Fruit fly (Drosophila melanogaster) whole organism, embryonic: ENCODE measurements around the gene CG14715.

Source experiments
- B-H2 ChIP-seq: fragments of 200-800 bp; sonication (Bioruptor generic); optimal IDR thresholded peaks from 2 replicates; lab custom pipeline; 2018; ENCODE audit warnings: missing biosample characterization, mild to moderate bottlenecking, missing genetic modification characterization
- Bgb ChIP-seq: fragments of 200-800 bp; sonication (Bioruptor generic); IDR thresholded peaks from 2 replicates; pipeline ENCODE4 v1.3.6; 2022; ENCODE audit warnings: missing biosample characterization, missing genetic modification characterization; ENCODE audit not compliant: partially characterized antibody
- CG10543 ChIP-seq: fragments of 200-800 bp; sonication (Bioruptor generic); optimal IDR thresholded peaks from 3 replicates; lab custom pipeline; 2017; ENCODE audit warnings: missing biosample characterization, mild to moderate bottlenecking, missing genetic modification characterization, moderate library complexity
- CG10565 ChIP-seq: fragments of 200-800 bp; sonication (Bioruptor generic); optimal IDR thresholded peaks from 3 replicates; lab custom pipeline; 2016; ENCODE audit warnings: missing biosample characterization, mild to moderate bottlenecking, missing genetic modification characterization
- CG11695 ChIP-seq: fragments of 200-800 bp; sonication (Bioruptor generic); IDR thresholded peaks from 3 replicates; pipeline ENCODE4 v1.3.6; 2022; ENCODE audit warnings: missing biosample characterization, missing genetic modification characterization
- CG12219 ChIP-seq: fragments of 200-800 bp; sonication (Bioruptor generic); optimal IDR thresholded peaks from 3 replicates; lab custom pipeline; 2018; ENCODE audit warnings: missing biosample characterization, mild to moderate bottlenecking, missing genetic modification characterization
- CG13775 ChIP-seq: fragments of 200-800 bp; sonication (Bioruptor generic); optimal IDR thresholded peaks from 3 replicates; lab custom pipeline; 2017; ENCODE audit warnings: missing biosample characterization, mild to moderate bottlenecking, missing genetic modification characterization
- CG14441 ChIP-seq: fragments of 200-800 bp; sonication (Bioruptor generic); IDR thresholded peaks from 2 replicates; pipeline ENCODE4 v1.3.6; 2022; ENCODE audit warnings: missing biosample characterization, missing genetic modification characterization
- CG15696 ChIP-seq: fragments of 200-800 bp; sonication (Bioruptor generic); optimal IDR thresholded peaks from 2 replicates; lab custom pipeline; 2019; ENCODE audit warnings: missing biosample characterization, mild to moderate bottlenecking, missing genetic modification characterization, moderate library complexity
- CG1602 ChIP-seq: fragments of 200-800 bp; sonication (Bioruptor generic); optimal IDR thresholded peaks from 3 replicates; lab custom pipeline; 2016; ENCODE audit warnings: missing biosample characterization, missing genetic modification characterization
- CG1647 ChIP-seq: fragments of 200-800 bp; sonication (Bioruptor generic); optimal IDR thresholded peaks from 3 replicates; lab custom pipeline; 2016; ENCODE audit warnings: missing biosample characterization, missing genetic modification characterization
- CG16813 ChIP-seq: fragments of 200-800 bp; sonication (Bioruptor generic); IDR thresholded peaks from 3 replicates; pipeline ENCODE4 v1.3.6; 2022; ENCODE audit warnings: missing biosample characterization, missing genetic modification characterization; ENCODE audit not compliant: partially characterized antibody
- CG17568 ChIP-seq: fragments of 200-800 bp; sonication (Bioruptor generic); optimal IDR thresholded peaks from 2 replicates; lab custom pipeline; 2018; ENCODE audit warnings: missing biosample characterization, mild to moderate bottlenecking, missing genetic modification characterization, moderate library complexity
- CG2202 ChIP-seq: fragments of 200-800 bp; sonication (Bioruptor generic); optimal IDR thresholded peaks from 2 replicates; lab custom pipeline; 2018; ENCODE audit warnings: missing biosample characterization, mild to moderate bottlenecking, missing genetic modification characterization
- CG4328 ChIP-seq: fragments of 200-800 bp; sonication (Bioruptor generic); optimal IDR thresholded peaks from 3 replicates; lab custom pipeline; 2017; ENCODE audit warnings: missing biosample characterization, missing genetic modification reagents, missing genetic modification characterization
- CG5245 ChIP-seq: fragments of 200-800 bp; sonication (Bioruptor generic); optimal IDR thresholded peaks from 3 replicates; lab custom pipeline; 2016; ENCODE audit warnings: missing biosample characterization, missing genetic modification characterization
- CG6272 ChIP-seq: fragments of 200-800 bp; sonication (Bioruptor generic); IDR thresholded peaks from 2 replicates; pipeline ENCODE4 v1.3.6; 2022; ENCODE audit warnings: missing biosample characterization, missing genetic modification characterization
- CG8281 ChIP-seq: fragments of 200-800 bp; sonication (Bioruptor generic); optimal IDR thresholded peaks from 2 replicates; lab custom pipeline; 2018; ENCODE audit warnings: missing biosample characterization, mild to moderate bottlenecking, missing genetic modification characterization, moderate library complexity
- CG8478 ChIP-seq: fragments of >200 bp; optimal IDR thresholded peaks from 2 replicates; lab custom pipeline; 2018
- Dref ChIP-seq: fragments of 200-800 bp; sonication (Bioruptor generic); IDR thresholded peaks from 2 replicates; pipeline ENCODE4 v1.3.6; 2022; ENCODE audit warnings: missing biosample characterization, missing genetic modification characterization
- H2.0 ChIP-seq: fragments of 200-800 bp; sonication (Bioruptor generic); IDR thresholded peaks from 2 replicates; pipeline ENCODE4 v1.3.6; 2022; ENCODE audit warnings: missing biosample characterization, missing genetic modification characterization
- Hr39 ChIP-seq: fragments of >200 bp; optimal IDR thresholded peaks from 2 replicates; lab custom pipeline; 2017
- Hr51 ChIP-seq, 2 experiments: fragments of 200-800 bp; sonication (Bioruptor generic); optimal IDR thresholded peaks; 2 replicates in 1 of 2; 3 replicates in 1 of 2; lab custom pipeline; 2016 to 2018; ENCODE audit warnings: missing biosample characterization in 2 of 2, missing genetic modification characterization in 2 of 2, mild to moderate bottlenecking in 1 of 2, moderate library complexity in 1 of 2
- Nf-YB ChIP-seq: fragments of 200-800 bp; sonication (Bioruptor generic); optimal IDR thresholded peaks from 3 replicates; lab custom pipeline; 2019; ENCODE audit warnings: missing biosample characterization, mild to moderate bottlenecking, missing genetic modification characterization, moderate library complexity
- Nf-YC ChIP-seq: fragments of 200-800 bp; optimal IDR thresholded peaks from 3 replicates; lab custom pipeline; 2019; ENCODE audit warnings: missing biosample characterization, mild to moderate bottlenecking, missing genetic modification characterization, moderate library complexity
- Optix ChIP-seq: fragments of 200-800 bp; sonication (Bioruptor generic); IDR thresholded peaks from 3 replicates; pipeline ENCODE4 v1.3.6; 2022; ENCODE audit warnings: missing biosample characterization, missing genetic modification characterization
- Poxn ChIP-seq: fragments of 200-800 bp; sonication (Bioruptor generic); IDR thresholded peaks from 2 replicates; pipeline ENCODE4 v1.3.6; 2022; ENCODE audit warnings: missing biosample characterization, missing genetic modification characterization
- Rx ChIP-seq: fragments of 200-800 bp; sonication (Bioruptor generic); IDR thresholded peaks from 2 replicates; pipeline ENCODE4 v1.3.6; 2022; ENCODE audit warnings: missing biosample characterization, missing genetic modification characterization
- Sox102F ChIP-seq: fragments of 200-800 bp; sonication (Bioruptor generic); optimal IDR thresholded peaks from 2 replicates; lab custom pipeline; 2018; ENCODE audit warnings: missing biosample characterization, mild to moderate bottlenecking, missing genetic modification characterization, moderate library complexity
- ara ChIP-seq: fragments of 200-800 bp; sonication (Bioruptor generic); IDR thresholded peaks from 2 replicates; pipeline ENCODE4 v1.3.6; 2022; ENCODE audit warnings: missing biosample characterization, missing genetic modification characterization
- bbx ChIP-seq: fragments of 200-800 bp; sonication (Bioruptor generic); IDR thresholded peaks from 2 replicates; pipeline ENCODE4 v1.3.6; 2022; ENCODE audit warnings: missing biosample characterization, missing genetic modification characterization; ENCODE audit not compliant: partially characterized antibody
- cad ChIP-seq: fragments of >200 bp; optimal IDR thresholded peaks from 2 replicates; lab custom pipeline; 2017; ENCODE audit warnings: missing biosample characterization, missing genetic modification characterization
- ems ChIP-seq: fragments of 200-800 bp; sonication (Bioruptor generic); optimal IDR thresholded peaks from 3 replicates; lab custom pipeline; 2016; ENCODE audit warnings: missing biosample characterization, missing genetic modification characterization
- exex ChIP-seq: fragments of 200-800 bp; sonication (Bioruptor generic); optimal IDR thresholded peaks from 4 replicates; lab custom pipeline; 2018; ENCODE audit warnings: missing biosample characterization, mild to moderate bottlenecking, missing genetic modification characterization, moderate library complexity
- gce ChIP-seq: fragments of 200-800 bp; sonication (Bioruptor generic); IDR thresholded peaks from 3 replicates; pipeline ENCODE4 v1.3.6; 2022; ENCODE audit warnings: missing biosample characterization, missing genetic modification characterization
- gfzf ChIP-seq: fragments of 200-800 bp; sonication (Bioruptor generic); optimal IDR thresholded peaks from 2 replicates; lab custom pipeline; 2016; ENCODE audit warnings: missing biosample characterization, mild to moderate bottlenecking, missing genetic modification characterization, moderate library complexity
- gsb ChIP-seq: fragments of 200-800 bp; sonication (Bioruptor generic); IDR thresholded peaks from 2 replicates; pipeline ENCODE4 v1.3.6; 2022; ENCODE audit warnings: missing biosample characterization, missing genetic modification characterization
- ind ChIP-seq: fragments of 200-800 bp; sonication (Bioruptor generic); optimal IDR thresholded peaks from 3 replicates; lab custom pipeline; 2016; ENCODE audit warnings: missing biosample characterization, missing genetic modification characterization
- inv ChIP-seq: fragments of 200-800 bp; sonication (Bioruptor generic); IDR thresholded peaks from 2 replicates; pipeline ENCODE4 v1.3.6; 2022; ENCODE audit warnings: missing biosample characterization, missing genetic modification characterization; ENCODE audit not compliant: partially characterized antibody
- ken ChIP-seq: fragments of 200-800 bp; sonication (Bioruptor generic); IDR thresholded peaks from 3 replicates; pipeline ENCODE4 v1.3.6; 2022; ENCODE audit warnings: missing biosample characterization, missing genetic modification characterization
- kni ChIP-seq: fragments of 200-800 bp; sonication (Bioruptor generic); optimal IDR thresholded peaks from 3 replicates; lab custom pipeline; 2017; ENCODE audit warnings: mild to moderate bottlenecking, missing biosample characterization, missing genetic modification reagents, missing genetic modification characterization
- lov ChIP-seq, 2 experiments: fragments of 200-800 bp in 1 of 2; fragments of >200 bp in 1 of 2; sonication (Bioruptor generic) in 1 of 2; IDR thresholded peaks in 1 of 2; optimal IDR thresholded peaks in 1 of 2; 2 replicates in 1 of 2; 3 replicates in 1 of 2; pipeline versions ENCODE4 v1.3.6 to Lab custom; 2017 to 2022; ENCODE audit warnings: missing biosample characterization in 1 of 2, missing genetic modification characterization in 1 of 2
- peb ChIP-seq: fragments of 200-800 bp; sonication (Bioruptor generic); IDR thresholded peaks from 2 replicates; pipeline ENCODE4 v1.3.6; 2022; ENCODE audit warnings: missing biosample characterization, missing genetic modification characterization
- pum ChIP-seq: fragments of 200-800 bp; sonication (Bioruptor generic); optimal IDR thresholded peaks from 2 replicates; lab custom pipeline; 2016; ENCODE audit warnings: missing biosample characterization, missing genetic modification characterization
- repo ChIP-seq: fragments of 200-800 bp; sonication (Bioruptor generic); optimal IDR thresholded peaks from 2 replicates; lab custom pipeline; 2016; ENCODE audit warnings: missing biosample characterization, missing genetic modification characterization
- tio ChIP-seq: fragments of 200-800 bp; sonication (Bioruptor generic); optimal IDR thresholded peaks from 2 replicates; lab custom pipeline; 2017; ENCODE audit warnings: missing biosample characterization, missing genetic modification characterization, inconsistent platforms
- tll ChIP-seq, 2 experiments: fragments of 200-800 bp in 1 of 2; fragments of >200 bp in 1 of 2; sonication (Bioruptor generic) in 1 of 2; optimal IDR thresholded peaks; 2 replicates each; lab custom pipeline; 2017 to 2019; ENCODE audit warnings: missing biosample characterization in 2 of 2, missing genetic modification characterization in 2 of 2, mild to moderate bottlenecking in 1 of 2, moderate library complexity in 1 of 2
- unpg ChIP-seq: fragments of 200-800 bp; sonication (Bioruptor generic); optimal IDR thresholded peaks from 3 replicates; lab custom pipeline; 2018; ENCODE audit warnings: missing biosample characterization, mild to moderate bottlenecking, missing genetic modification characterization, moderate library complexity
- vnd ChIP-seq: fragments of 200-800 bp; sonication (Bioruptor generic); IDR thresholded peaks from 3 replicates; pipeline ENCODE4 v1.3.6; 2022; ENCODE audit warnings: missing biosample characterization, missing genetic modification characterization; ENCODE audit not compliant: partially characterized antibody
- zf30C ChIP-seq: fragments of 200-800 bp; sonication (Bioruptor generic); optimal IDR thresholded peaks from 3 replicates; lab custom pipeline; 2018; ENCODE audit warnings: missing biosample characterization, mild to moderate bottlenecking, missing genetic modification characterization

CG14715 gene

dm6 chr3R:11649449-11649848 lies 24.6 kb upstream of the CG14715 start (continued):
- TF ChIP-seq pum (GFP tag; lab: Kevin White, UChicago) (peak; percentile 96), bbx (no peak), CG13775 (GFP tag; lab: Kevin White, UChicago) (peak; percentile 92), zf30C (no peak), Hr39 (no peak), ems (GFP tag; lab: Kevin White, UChicago) (peak; percentile 96), Hr51 (GFP tag; optimal IDR thresholded peaks at IDR 0.05; lab: Kevin White, UChicago) (peak; percentile 94 to 96), CG10565 (GFP tag; lab: Kevin White, UChicago) (peak; percentile 83), ind (peak; percentile 98), exex (peak; percentile 78), CG10543 (GFP tag; lab: Kevin White, UChicago) (peak; percentile 98), vnd (no peak), CG17568 (peak; percentile 93), gsb (GFP tag; lab: Robert Waterston, UW) (peak; percentile 96), peb (GFP tag; lab: Robert Waterston, UW) (peak; percentile 91), Optix (GFP tag; lab: Robert Waterston, UW) (peak; percentile 95), Bgb (GFP tag; lab: Robert Waterston, UW) (no peak), B-H2 (GFP tag; lab: Kevin White, UChicago) (peak; percentile 98), CG8478 (lab: Kevin White, UChicago) (no peak), inv (GFP tag; lab: Robert Waterston, UW) (no peak), Sox102F (GFP tag; lab: Kevin White, UChicago) (peak; percentile 97), gce (GFP tag; lab: Robert Waterston, UW) (peak; percentile 91; the same call in 2 of the 3 replicates), CG4328 (peak; percentile 90), repo (GFP tag; lab: Kevin White, UChicago) (peak; percentile 96), CG12219 (GFP tag; lab: Kevin White, UChicago) (peak; percentile 94), CG8281 (tag; lab: Kevin White, UChicago) (peak; percentile 81), CG1602 (GFP tag; lab: Kevin White, UChicago) (peak; percentile 94), Dref (peak; percentile 46; the same call in 1 of the 2 replicates), CG11695 (GFP tag; lab: Robert Waterston, UW) (peak; percentile 94), Nf-YB (GFP tag; lab: Kevin White, UChicago) (peak; percentile 71), gfzf (GFP tag; lab: Kevin White, UChicago) (peak; percentile 0), ara (GFP tag; lab: Robert Waterston, UW) (peak; percentile 93), kni (GFP tag; lab: Kevin White, UChicago) (no peak), tll (GFP tag; optimal IDR thresholded peaks at IDR 0.05; lab: Kevin White, UChicago) (no peak), cad (GFP tag; lab: Kevin White, UChicago) (no peak), CG14441 (GFP tag; lab: Robert Waterston, UW) (peak; percentile 98), CG1647 (peak; percentile 96), tio (GFP tag; lab: Kevin White, UChicago) (peak; percentile 94), unpg (peak; percentile 96), ken (peak; percentile 96), CG6272 (GFP tag; lab: Robert Waterston, UW) (peak; percentile 93), Nf-YC (tag; lab: Kevin White, UChicago) (peak; percentile 88), CG15696 (tag; lab: Kevin White, UChicago) (peak; percentile 83), CG5245 (GFP tag; lab: Kevin White, UChicago) (peak; percentile 96), H2.0 (peak; percentile 98), lov (optimal IDR thresholded peaks at IDR 0.05; lab: Kevin White, UChicago) (no peak), lov (GFP tag; IDR thresholded peaks at IDR 0.05; lab: Robert Waterston, UW) (peak; percentile 92; the same call in 2 of the 3 replicates), Poxn (GFP tag; lab: Robert Waterston, UW) (peak; percentile 96), CG2202 (tag; lab: Kevin White, UChicago) (peak; percentile 41), CG16813 (GFP tag; lab: Robert Waterston, UW) (no peak), Rx (GFP tag; lab: Robert Waterston, UW) (peak; percentile 97)
